Worm (Caenorhabditis elegans) whole organism, L1 larva: Measurements from ENCODE around the gene srj-5.
A peak's percentile ranks its signal among the peaks of the same experiment; 100 is the strongest.

Source experiments
- C04F5.9 ChIP-seq: sonication (generic microtip); optimal IDR thresholded peaks from 2 replicates; lab custom pipeline; 2016; ENCODE audit warnings: missing genetic modification characterization, missing compliant biosample characterization
- C16A3.4 ChIP-seq: fragments of 150-350 bp; optimal IDR thresholded peaks from 2 replicates; lab custom pipeline; 2014; ENCODE audit warnings: missing biosample characterization, missing genetic modification characterization
- F16B12.6 ChIP-seq: fragments of 150-350 bp; optimal IDR thresholded peaks from 2 replicates; lab custom pipeline; 2014; ENCODE audit warnings: missing biosample characterization, missing genetic modification characterization
- Y116A8C.19 ChIP-seq: sonication (generic microtip); optimal IDR thresholded peaks from 2 replicates; lab custom pipeline; 2016; ENCODE audit warnings: missing compliant biosample characterization, missing genetic modification characterization, borderline replicate concordance
- aha-1 ChIP-seq: fragments of 150-350 bp; optimal IDR thresholded peaks from 2 replicates; lab custom pipeline; 2014; ENCODE audit warnings: missing biosample characterization, missing genetic modification characterization
- ama-1 ChIP-seq: fragments of 150-350 bp; optimal IDR thresholded peaks from 2 replicates; lab custom pipeline; 2014
- ceh-8 ChIP-seq: fragments of 200-800 bp; sonication (Bioruptor generic); optimal IDR thresholded peaks from 2 replicates; lab custom pipeline; 2018; ENCODE audit warnings: mild to moderate bottlenecking, missing genetic modification characterization, moderate library complexity, missing compliant biosample characterization
- ceh-82 ChIP-seq, 3 experiments: fragments of 150-350 bp in 1 of 3; sonication (generic microtip) in 2 of 3; optimal IDR thresholded peaks; 2 replicates each; lab custom pipeline; 2014 to 2017; ENCODE audit warnings: missing biosample characterization in 3 of 3, missing genetic modification characterization in 3 of 3
- egl-13 ChIP-seq: sonication (generic microtip); optimal IDR thresholded peaks from 2 replicates; lab custom pipeline; 2016; ENCODE audit warnings: missing genotype, missing genetic modification reagents, missing genetic modification characterization, missing compliant biosample characterization
- egl-27 ChIP-seq, 2 experiments: fragments of 150-350 bp in 1 of 2; sonication (generic microtip); optimal IDR thresholded peaks; 3 replicates each; lab custom pipeline; 2017 to 2018; ENCODE audit warnings: missing biosample characterization in 2 of 2, missing genetic modification characterization in 2 of 2, missing genetic modification reagents in 2 of 2
- elt-2 ChIP-seq: sonication (generic microtip); optimal IDR thresholded peaks from 2 replicates; lab custom pipeline; 2016; ENCODE audit warnings: missing genetic modification characterization, mild to moderate bottlenecking, inconsistent platforms, missing compliant biosample characterization, missing genetic modification reagents
- elt-3 ChIP-seq, 6 experiments: fragments of 150-350 bp in 1 of 6; sonication (generic microtip); optimal IDR thresholded peaks; 2 replicates each; lab custom pipeline; 2017 to 2018; ENCODE audit warnings: missing biosample characterization in 6 of 6, missing genetic modification characterization in 6 of 6, inconsistent platforms in 1 of 6
- fkh-10 ChIP-seq: sonication (generic microtip); optimal IDR thresholded peaks from 2 replicates; lab custom pipeline; 2017; ENCODE audit warnings: missing biosample characterization, missing genetic modification reagents, missing genetic modification characterization
- fkh-8 ChIP-seq: sonication (generic microtip); optimal IDR thresholded peaks from 2 replicates; lab custom pipeline; 2016; ENCODE audit warnings: mild to moderate bottlenecking, missing genetic modification characterization, missing compliant biosample characterization
- grh-1 ChIP-seq: fragments of 200-800 bp; sonication (Bioruptor generic); IDR thresholded peaks from 2 replicates; pipeline ENCODE4 v1.3.6; 2022; ENCODE audit warnings: missing genetic modification reagents, missing genetic modification characterization, missing compliant biosample characterization
- irx-1 ChIP-seq: sonication (generic microtip); optimal IDR thresholded peaks from 2 replicates; lab custom pipeline; 2016; ENCODE audit warnings: missing genetic modification characterization, missing compliant biosample characterization
- isw-1 ChIP-seq: fragments of 200-800 bp; sonication (Bioruptor generic); IDR thresholded peaks from 2 replicates; pipeline ENCODE4 v1.3.6; 2022; ENCODE audit warnings: missing genetic modification characterization, missing compliant biosample characterization
- jun-1 ChIP-seq: fragments of 150-350 bp; optimal IDR thresholded peaks from 2 replicates; lab custom pipeline; 2014; ENCODE audit warnings: missing biosample characterization, missing genetic modification reagents, missing genetic modification characterization
- lin-14 ChIP-seq: fragments of 200-800 bp; sonication (Bioruptor generic); optimal IDR thresholded peaks from 2 replicates; lab custom pipeline; 2018; ENCODE audit warnings: mild to moderate bottlenecking, missing genetic modification characterization, moderate library complexity, missing compliant biosample characterization
- lin-15B ChIP-seq: fragments of 150-350 bp; sonication (generic microtip); optimal IDR thresholded peaks from 3 replicates; lab custom pipeline; 2014; ENCODE audit warnings: missing biosample characterization, missing genetic modification characterization
- lin-35 ChIP-seq, 2 experiments: fragments of 150-350 bp; optimal IDR thresholded peaks; 2 replicates each; lab custom pipeline; 2014; ENCODE audit warnings: missing biosample characterization in 2 of 2, missing genetic modification characterization in 2 of 2, missing genetic modification reagents in 2 of 2
- lir-3 ChIP-seq: sonication (generic microtip); optimal IDR thresholded peaks from 2 replicates; lab custom pipeline; 2016; ENCODE audit warnings: mild to moderate bottlenecking, missing genetic modification characterization, moderate library complexity, missing compliant biosample characterization; ENCODE audit not compliant: poor library complexity
- lsy-2 ChIP-seq, 2 experiments: fragments of 150-350 bp; optimal IDR thresholded peaks; 2 replicates each; lab custom pipeline; 2014; ENCODE audit warnings: missing biosample characterization in 2 of 2, missing genetic modification characterization in 2 of 2
- mab-9 ChIP-seq: fragments of 200-800 bp; sonication (Bioruptor generic); IDR thresholded peaks from 2 replicates; pipeline ENCODE4 v1.3.6; 2022; ENCODE audit warnings: missing genetic modification reagents, missing genetic modification characterization, missing compliant biosample characterization
- mdl-1 ChIP-seq, 2 experiments: fragments of 150-350 bp; optimal IDR thresholded peaks; 2 replicates each; lab custom pipeline; 2014 to 2017; ENCODE audit warnings: missing biosample characterization in 2 of 2, missing genetic modification characterization in 2 of 2, inconsistent platforms in 1 of 2
- mep-1 ChIP-seq: fragments of 150-350 bp; optimal IDR thresholded peaks from 2 replicates; lab custom pipeline; 2014; ENCODE audit warnings: missing biosample characterization, missing genetic modification characterization
- nhr-11 ChIP-seq: fragments of 150-350 bp; optimal IDR thresholded peaks from 2 replicates; lab custom pipeline; 2014; ENCODE audit warnings: missing biosample characterization, missing genetic modification characterization
- nhr-12 ChIP-seq: sonication (generic microtip); optimal IDR thresholded peaks from 2 replicates; lab custom pipeline; 2017; ENCODE audit warnings: missing biosample characterization, missing genetic modification characterization
- nhr-20 ChIP-seq: sonication (generic microtip); optimal IDR thresholded peaks from 2 replicates; lab custom pipeline; 2016; ENCODE audit warnings: mild to moderate bottlenecking, missing genetic modification characterization, missing compliant biosample characterization
- nhr-28 ChIP-seq: fragments of 150-350 bp; optimal IDR thresholded peaks from 2 replicates; lab custom pipeline; 2014; ENCODE audit warnings: missing biosample characterization, missing genetic modification characterization
- nhr-71 ChIP-seq: sonication (generic microtip); optimal IDR thresholded peaks from 2 replicates; lab custom pipeline; 2016; ENCODE audit warnings: mild to moderate bottlenecking, missing genetic modification characterization, moderate library complexity, missing compliant biosample characterization
- nhr-77 ChIP-seq: fragments of 150-350 bp; optimal IDR thresholded peaks from 2 replicates; lab custom pipeline; 2014; ENCODE audit warnings: missing biosample characterization, missing genetic modification characterization
- nhr-90 ChIP-seq: sonication (generic microtip); optimal IDR thresholded peaks from 2 replicates; lab custom pipeline; 2016; ENCODE audit warnings: mild to moderate bottlenecking, missing genetic modification characterization, missing compliant biosample characterization; ENCODE audit not compliant: poor library complexity
- pag-3 ChIP-seq: sonication (generic microtip); optimal IDR thresholded peaks from 2 replicates; lab custom pipeline; 2017; ENCODE audit warnings: missing genetic modification characterization, mild to moderate bottlenecking, missing compliant biosample characterization, antibody characterized with exemption, borderline replicate concordance; ENCODE audit not compliant: insufficient read depth
- pax-3 ChIP-seq: fragments of 200-800 bp; sonication (Bioruptor generic); optimal IDR thresholded peaks from 2 replicates; lab custom pipeline; 2018; ENCODE audit warnings: mild to moderate bottlenecking, missing genetic modification characterization, moderate library complexity, missing compliant biosample characterization
- pqm-1 ChIP-seq: sonication (generic microtip); optimal IDR thresholded peaks from 3 replicates; lab custom pipeline; 2017; ENCODE audit warnings: missing biosample characterization, missing genetic modification characterization
- rnt-1 ChIP-seq: sonication (generic microtip); optimal IDR thresholded peaks from 2 replicates; lab custom pipeline; 2016; ENCODE audit warnings: mild to moderate bottlenecking, missing genetic modification characterization, moderate library complexity, missing compliant biosample characterization
- skn-1 ChIP-seq: fragments of 150-350 bp; optimal IDR thresholded peaks from 2 replicates; lab custom pipeline; 2014; ENCODE audit warnings: missing biosample characterization, missing genetic modification characterization
- snpc-4 ChIP-seq: fragments of 150-350 bp; optimal IDR thresholded peaks from 2 replicates; lab custom pipeline; 2014; ENCODE audit warnings: missing biosample characterization, missing genetic modification characterization
- sptf-1 ChIP-seq: fragments of 150-350 bp; optimal IDR thresholded peaks from 2 replicates; lab custom pipeline; 2014; ENCODE audit warnings: missing biosample characterization, missing genetic modification characterization
- sup-37 ChIP-seq: fragments of 200-800 bp; sonication (Bioruptor generic); optimal IDR thresholded peaks from 2 replicates; lab custom pipeline; 2018; ENCODE audit warnings: mild to moderate bottlenecking, missing genetic modification characterization, missing compliant biosample characterization
- swsn-7 ChIP-seq: sonication (generic microtip); optimal IDR thresholded peaks from 2 replicates; lab custom pipeline; 2016; ENCODE audit warnings: missing genetic modification characterization, missing compliant biosample characterization
- tlp-1 ChIP-seq: fragments of 150-350 bp; optimal IDR thresholded peaks from 2 replicates; lab custom pipeline; 2014; ENCODE audit warnings: missing biosample characterization, missing genetic modification characterization
- unc-130 ChIP-seq: fragments of 150-350 bp; optimal IDR thresholded peaks from 2 replicates; lab custom pipeline; 2017; ENCODE audit warnings: missing biosample characterization, missing genetic modification characterization, inconsistent platforms
- unc-62 ChIP-seq: fragments of 150-350 bp; optimal IDR thresholded peaks from 2 replicates; lab custom pipeline; 2014; ENCODE audit warnings: missing biosample characterization, missing genetic modification reagents, missing genetic modification characterization
- xbp-1 ChIP-seq: sonication (generic microtip); optimal IDR thresholded peaks from 2 replicates; lab custom pipeline; 2016; ENCODE audit warnings: missing genetic modification characterization, missing compliant biosample characterization
- zip-4 ChIP-seq: fragments of 200-800 bp; sonication (Bioruptor generic); optimal IDR thresholded peaks from 2 replicates; lab custom pipeline; 2018; ENCODE audit warnings: mild to moderate bottlenecking, missing genetic modification characterization, moderate library complexity, missing compliant biosample characterization
- ztf-4 ChIP-seq: fragments of 150-350 bp; optimal IDR thresholded peaks from 2 replicates; lab custom pipeline; 2014; ENCODE audit warnings: missing biosample characterization, missing genetic modification characterization

Gene srj-5

ce11 chrV:622902-623301 is 29.9 kb downstream of the srj-5 start, which contains the start of gene F48G7.5:
Gene F48G7.5, minus strand, starts transcription at chrV:622935.
- TF ChIP-seq xbp-1 (tag; lab: Kevin White, UChicago): no peak
- TF ChIP-seq nhr-28 (tag; lab: Kevin White, UChicago): no peak
- peak; percentile 29 for TF ChIP-seq elt-2 (tag; lab: Kevin White, UChicago)

ce11 chrV:620987-621386 is 31.9 kb downstream of the srj-5 start:
- no peak for TF ChIP-seq elt-3 (tag; optimal IDR thresholded peaks at IDR 0.05; lab: Kevin White, UChicago)
- no peak for TF ChIP-seq ztf-4
- no peak for TF ChIP-seq Y116A8C.19 (tag; lab: Kevin White, UChicago)
- TF ChIP-seq unc-62 (GFP tag; lab: Kevin White, UChicago): no peak
- no peak for TF ChIP-seq nhr-77 (tag; lab: Kevin White, UChicago)
- no peak for TF ChIP-seq egl-13 (tag; lab: Kevin White, UChicago)
- no peak for TF ChIP-seq jun-1 (tag; lab: Kevin White, UChicago)
- TF ChIP-seq mab-9 (GFP tag; lab: Robert Waterston, UW): no peak

ce11 chrV:619054-619453 is 33.8 kb downstream of the srj-5 start, which contains the start of gene F48G7.4:
Gene F48G7.4, plus strand, starts transcription at chrV:619453.
- TF ChIP-seq lir-3: peak; percentile 62
- peak; percentile 73 for TF ChIP-seq nhr-11
- no peak for TF ChIP-seq C16A3.4
- no peak for TF ChIP-seq nhr-90
- TF ChIP-seq F16B12.6: peak; percentile 5
- no peak for TF ChIP-seq zip-4 (GFP tag; lab: Kevin White, UChicago)
- peak; percentile 33 for TF ChIP-seq isw-1 (GFP tag; lab: Robert Waterston, UW)
- no peak for TF ChIP-seq pag-3 (tag; lab: Kevin White, UChicago)
- no peak for TF ChIP-seq C04F5.9 (tag; lab: Kevin White, UChicago)
- TF ChIP-seq snpc-4: peak; percentile 13
- TF ChIP-seq ama-1 (lab: Kevin White, UChicago): no peak
- no peak for TF ChIP-seq unc-130 (tag; lab: Kevin White, UChicago)
- TF ChIP-seq aha-1: no peak
- peak; percentile 48; the same call in 1 of the 2 replicates for TF ChIP-seq grh-1 (GFP tag; lab: Robert Waterston, UW)
- TF ChIP-seq mdl-1 (tag; optimal IDR thresholded peaks at IDR 0.05; lab: Kevin White, UChicago): peak in 1 of 2 experiments; percentile 11
- no peak for TF ChIP-seq tlp-1 (tag; lab: Kevin White, UChicago)
- peak; percentile 25 for TF ChIP-seq mep-1 (tag; lab: Kevin White, UChicago)
- peak in 1 of 2 experiments; percentile 45 for TF ChIP-seq egl-27 (tag; optimal IDR thresholded peaks at IDR 0.05; lab: Kevin White, UChicago)
- TF ChIP-seq xbp-1 (tag; lab: Kevin White, UChicago): peak; percentile 64
- peak; percentile 91 for TF ChIP-seq nhr-71 (tag; lab: Kevin White, UChicago)
- TF ChIP-seq fkh-8 (tag; lab: Kevin White, UChicago): peak; percentile 91
- peak; percentile 100 for TF ChIP-seq lin-14 (GFP tag; lab: Kevin White, UChicago)
- TF ChIP-seq elt-2 (tag; lab: Kevin White, UChicago): no peak
- peak; percentile 3 for TF ChIP-seq pax-3
- TF ChIP-seq elt-3 (tag; optimal IDR thresholded peaks at IDR 0.05; lab: Kevin White, UChicago): peak in 1 of 6 experiments; percentile 23
- TF ChIP-seq ceh-8 (GFP tag; lab: Kevin White, UChicago): no peak
- peak; percentile 67 for TF ChIP-seq skn-1
- peak; percentile 38 for TF ChIP-seq fkh-10 (GFP tag; lab: Kevin White, UChicago)
- TF ChIP-seq irx-1 (tag; lab: Kevin White, UChicago): peak; percentile 47
- peak; percentile 78 for TF ChIP-seq swsn-7
- TF ChIP-seq lin-15B (tag; lab: Kevin White, UChicago): no peak
- TF ChIP-seq nhr-20: peak; percentile 91
- TF ChIP-seq lsy-2 (tag; optimal IDR thresholded peaks at IDR 0.05; lab: Kevin White, UChicago): peak in 1 of 2 experiments; percentile 72
- TF ChIP-seq pqm-1: no peak
- no peak for TF ChIP-seq sup-37 (GFP tag; lab: Kevin White, UChicago)
- TF ChIP-seq nhr-12: no peak
- no peak for TF ChIP-seq sptf-1
- TF ChIP-seq nhr-77 (tag; lab: Kevin White, UChicago): peak; percentile 23
- TF ChIP-seq nhr-28 (tag; lab: Kevin White, UChicago): no peak
- TF ChIP-seq ceh-82 (tag; optimal IDR thresholded peaks at IDR 0.05; lab: Kevin White, UChicago): peak; percentile 69 to 90 (median 76)
- peak; percentile 52 to 64 for TF ChIP-seq lin-35 (GFP tag; optimal IDR thresholded peaks at IDR 0.05; lab: Kevin White, UChicago)
- TF ChIP-seq rnt-1 (tag; lab: Kevin White, UChicago): peak; percentile 67
